Fruit fly (Drosophila melanogaster): ENCODE data around the gene Swt1.
A peak's percentile ranks its signal among the peaks of the same experiment; 100 is the strongest.

The Swt1 gene

DNA sequence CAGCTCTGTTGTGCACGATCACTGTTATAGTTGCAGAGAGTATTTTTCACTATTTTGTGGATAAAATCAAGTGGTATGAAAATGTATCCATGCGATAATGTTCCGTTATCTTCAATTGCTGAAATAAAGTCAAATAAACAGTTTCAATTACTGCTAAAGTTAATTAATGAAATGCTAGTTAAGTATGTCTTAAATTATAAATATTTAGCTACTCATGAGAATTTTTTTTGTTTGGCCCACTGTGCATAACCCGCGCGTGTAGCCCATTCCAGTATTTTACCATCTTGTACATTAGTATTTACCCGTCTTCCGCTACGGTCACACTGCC lies 4.9 kb downstream of the Swt1 start, which contains the start of gene Ada3 (continued):
- peak; percentile 72 for TF ChIP-seq cato (GFP tag; optimal IDR thresholded peaks at IDR 0.05; ENCODE audit: borderline replicate concordance)
- TF ChIP-seq slbo (GFP tag; IDR thresholded peaks at IDR 0.05): peak; percentile 76
- TF ChIP-seq HLH4C (GFP tag; IDR thresholded peaks at IDR 0.05; ENCODE audit: partially characterized antibody): no peak
- peak; percentile 69 for TF ChIP-seq Atf3 (GFP tag; optimal IDR thresholded peaks at IDR 0.05)
- TF ChIP-seq Lim3 (GFP tag; IDR thresholded peaks at IDR 0.05): no peak
- TF ChIP-seq Optix (GFP tag; IDR thresholded peaks at IDR 0.05): no peak; the same call in 2 of the 3 replicates
- TF ChIP-seq Myb (GFP tag; optimal IDR thresholded peaks at IDR 0.05): peak; percentile 45
- peak; percentile 36 for TF ChIP-seq CG4328 (GFP tag; optimal IDR thresholded peaks at IDR 0.05)
- peak; percentile 73 for TF ChIP-seq esg (GFP tag; conservative IDR thresholded peaks at IDR 0.05)
- TF ChIP-seq Meics (GFP tag; optimal IDR thresholded peaks at IDR 0.05): peak; percentile 75
- peak; percentile 54 for TF ChIP-seq CG8388 (GFP tag; optimal IDR thresholded peaks at IDR 0.05)
- no peak for TF ChIP-seq CG7271 (tag; optimal IDR thresholded peaks at IDR 0.05)
- TF ChIP-seq Chrac-16 (GFP tag; optimal IDR thresholded peaks at IDR 0.05): peak; percentile 79
- TF ChIP-seq CG1792 (GFP tag; optimal IDR thresholded peaks at IDR 0.05): peak; percentile 61
- no peak for TF ChIP-seq crol (GFP tag; IDR thresholded peaks at IDR 0.05)
- peak; percentile 60 for TF ChIP-seq Taf1 (GFP tag; IDR thresholded peaks at IDR 0.05)
- peak; percentile 82 for TF ChIP-seq CG12155 (GFP tag; optimal IDR thresholded peaks at IDR 0.05)
- TF ChIP-seq CG3995 (GFP tag; optimal IDR thresholded peaks at IDR 0.05): peak; percentile 92
- peak; percentile 53 for TF ChIP-seq tup (GFP tag; optimal IDR thresholded peaks at IDR 0.05)
- peak in 1 of 2 experiments; percentile 34 for TF ChIP-seq crp (GFP tag; optimal IDR thresholded peaks at IDR 0.05)
- peak; percentile 95 for TF ChIP-seq Med (GFP tag)
- TF ChIP-seq CG5245 (GFP tag; optimal IDR thresholded peaks at IDR 0.05): peak; percentile 41
- no peak for TF ChIP-seq ro (GFP tag; IDR thresholded peaks at IDR 0.05)
- peak; percentile 28 for TF ChIP-seq CG10274 (GFP tag; optimal IDR thresholded peaks at IDR 0.05)
- peak; percentile 67 for TF ChIP-seq dmrt99B (tag; optimal IDR thresholded peaks at IDR 0.05)
- 0 out of 2 replicates have a peak, but pooled peaks have one; percentile 15 for TF ChIP-seq CG10959 (GFP tag; IDR thresholded peaks at IDR 0.05)
- peak; percentile 50 for TF ChIP-seq D19B (GFP tag; optimal IDR thresholded peaks at IDR 0.05)
- TF ChIP-seq abd-A (tag; optimal IDR thresholded peaks at IDR 0.05): no peak
- no peak for TF ChIP-seq CG11560 (tag; IDR thresholded peaks at IDR 0.05)
- TF ChIP-seq CG12391 (tag; optimal IDR thresholded peaks at IDR 0.05): peak; percentile 78
- no peak for TF ChIP-seq Neu2 (GFP tag; optimal IDR thresholded peaks at IDR 0.05; ENCODE audit: borderline replicate concordance)
- peak; percentile 67 for TF ChIP-seq CG31441 (GFP tag; IDR thresholded peaks at IDR 0.05)
- no peak for TF ChIP-seq Tbp (GFP tag; optimal IDR thresholded peaks at IDR 0.05)
- TF ChIP-seq CG12236 (GFP tag; optimal IDR thresholded peaks at IDR 0.05): peak; percentile 35
- TF ChIP-seq CG3407 (GFP tag; optimal IDR thresholded peaks at IDR 0.05): peak; percentile 52
- peak; percentile 30 for TF ChIP-seq gcm (GFP tag; optimal IDR thresholded peaks at IDR 0.05)
- no peak for TF ChIP-seq Bgb (GFP tag; IDR thresholded peaks at IDR 0.05; ENCODE audit: partially characterized antibody)
- TF ChIP-seq twi (tag; optimal IDR thresholded peaks at IDR 0.05): peak; percentile 57
- TF ChIP-seq sisA (GFP tag; IDR thresholded peaks at IDR 0.05): peak; percentile 67
- peak; percentile 41 for TF ChIP-seq Sry-δ (GFP tag; optimal IDR thresholded peaks at IDR 0.05)
- TF ChIP-seq Nf-YA (GFP tag; IDR thresholded peaks at IDR 0.05): no peak
- TF ChIP-seq tgo (GFP tag; IDR thresholded peaks at IDR 0.05): peak; percentile 69
- peak; percentile 66 for TF ChIP-seq CG12942 (GFP tag; optimal IDR thresholded peaks at IDR 0.05)
- TF ChIP-seq nau (GFP tag; optimal IDR thresholded peaks at IDR 0.05): peak; percentile 44
- TF ChIP-seq ap (GFP tag; IDR thresholded peaks at IDR 0.05): 0 out of 2 replicates have a peak, but pooled peaks have one; percentile 4
- TF ChIP-seq CG2199 (GFP tag; IDR thresholded peaks at IDR 0.05): no peak
- TF ChIP-seq pho (GFP tag; optimal IDR thresholded peaks at IDR 0.05): peak; percentile 73
- TF ChIP-seq CG6683 (GFP tag; optimal IDR thresholded peaks at IDR 0.05): peak; percentile 39
- peak; percentile 78 for TF ChIP-seq tin (GFP tag; optimal IDR thresholded peaks at IDR 0.05)
- peak; percentile 54 for TF ChIP-seq CG30431 (GFP tag; optimal IDR thresholded peaks at IDR 0.05)
- peak; percentile 76 for TF ChIP-seq CG7786 (GFP tag; optimal IDR thresholded peaks at IDR 0.05)

Data from whole organism, embryonic.